Fruit fly (Drosophila melanogaster): ENCODE results near the gene wnd.

DNA sequence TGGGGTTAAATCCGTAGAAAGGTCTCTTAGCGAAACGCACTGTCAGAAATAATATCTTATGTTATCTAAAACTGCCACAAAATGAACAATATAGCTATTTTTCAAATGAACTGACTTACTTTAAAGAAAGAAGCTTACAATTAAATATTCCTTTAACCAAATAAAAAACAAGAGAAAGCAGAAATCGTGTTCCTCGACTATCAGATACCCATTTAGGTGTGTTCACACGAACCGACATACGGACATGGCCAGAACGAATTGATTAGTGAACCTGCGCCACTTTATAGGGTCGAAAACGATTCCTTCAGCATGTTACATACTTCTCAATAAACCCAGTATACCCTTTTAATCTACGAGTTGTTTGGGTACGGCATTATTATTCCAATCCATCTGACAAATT is 47.9 kb upstream of the wnd start:
- TF ChIP-seq psq (optimal IDR thresholded peaks at IDR 0.05) (no peak), Dll (optimal IDR thresholded peaks at IDR 0.05) (no peak)
